Fruit fly (Drosophila melanogaster) S2 (cell line): ENCODE measurements around the gene tctn.

Experiments
- CG8478 ChIP-seq: fragments of >200 bp; optimal IDR thresholded peaks from 2 replicates; lab custom pipeline; 2018
- CTCF ChIP-seq, 2 experiments: fragments of >200 bp; optimal IDR thresholded peaks; 2 replicates each; lab custom pipeline; 2018

DNA sequence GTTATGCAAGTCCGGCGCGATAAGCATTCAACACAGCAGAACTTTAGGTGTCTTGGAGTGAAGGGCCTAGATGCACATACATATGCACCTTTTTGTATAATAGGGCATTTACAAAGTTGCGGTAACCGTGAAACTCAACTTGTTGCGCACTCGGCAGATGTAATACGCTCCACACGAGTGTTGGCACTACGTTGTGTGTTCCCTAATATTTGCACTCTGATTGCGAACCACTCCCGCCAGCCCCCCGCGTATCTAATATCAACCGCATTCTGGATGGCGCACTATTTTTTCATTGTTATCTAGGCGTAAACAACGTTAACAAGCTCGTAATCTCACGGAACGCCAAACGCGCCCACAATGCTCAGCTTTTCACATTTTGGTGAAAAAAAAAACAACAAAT lies 50.1 kb downstream of the tctn start:
- no peak for TF ChIP-seq CG8478 (lab: Kevin White, UChicago)
- TF ChIP-seq CTCF (optimal IDR thresholded peaks at IDR 0.05; lab: Kevin White, UChicago): no peak
